Worm (Caenorhabditis elegans): ENCODE results near the gene T05A7.7.

DNA sequence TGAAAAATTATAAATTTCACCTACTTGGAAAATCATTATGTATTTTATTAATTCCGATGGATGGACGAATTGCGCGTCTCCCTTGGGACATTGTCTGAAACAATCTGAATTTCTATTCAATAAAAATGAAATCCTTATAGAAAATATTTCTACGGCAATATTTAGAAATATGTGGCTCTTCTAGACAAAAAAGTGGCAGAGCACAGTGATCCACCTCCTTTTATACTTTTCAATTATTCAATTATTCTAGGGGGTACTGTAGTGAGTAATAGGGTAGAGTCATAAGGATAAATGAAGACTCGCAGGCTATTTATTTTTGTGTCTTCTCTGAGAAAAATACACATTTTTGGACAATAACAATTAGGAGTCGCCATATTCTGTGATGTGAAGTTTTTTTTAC is 18.1 kb downstream of the T05A7.7 start, which contains the start of gene T05A7.12:
- TF ChIP-seq dao-5 (tag; optimal IDR thresholded peaks at IDR 0.05) = no peak
- TF ChIP-seq him-1 (tag; optimal IDR thresholded peaks at IDR 0.05) = no peak
- TF ChIP-seq W03F9.2 (tag; optimal IDR thresholded peaks at IDR 0.05) = no peak

All from whole organism, L4/young adult.